Fruit fly (Drosophila melanogaster): ENCODE measurements around the gene CG1273.
A peak's percentile ranks its signal among the peaks of the same experiment; 100 is the strongest.

Gene CG1273

DNA sequence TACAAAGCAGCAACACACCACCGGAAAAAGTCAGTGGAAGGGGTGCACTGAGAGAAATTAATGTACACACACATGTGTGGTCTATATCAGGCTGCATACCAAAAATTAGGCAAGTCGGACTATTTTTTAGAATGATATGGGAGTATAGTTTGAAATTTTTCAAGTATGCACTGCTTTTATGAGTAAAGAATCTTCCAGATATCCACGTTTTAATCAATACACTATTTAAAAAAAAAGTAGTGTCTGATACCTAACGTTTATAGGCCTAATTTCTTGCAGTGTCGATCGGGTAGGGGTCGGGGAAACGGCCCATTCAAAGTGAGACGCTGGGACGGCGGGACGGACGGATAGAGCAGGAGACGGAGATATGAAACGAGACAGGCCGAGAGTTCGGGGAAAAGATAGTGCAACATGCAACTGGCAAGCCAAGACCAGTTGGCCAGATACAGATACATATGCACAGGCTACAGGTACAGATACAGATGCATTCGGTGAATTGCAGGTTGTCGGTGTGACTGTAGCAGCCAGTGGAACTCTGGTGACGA, 33.1 kb upstream of the CG1273 start:
- peak; percentile 92 for TF ChIP-seq CG17806 (tag; optimal IDR thresholded peaks at IDR 0.05)
- peak; percentile 91 for TF ChIP-seq CG34367 (tag; optimal IDR thresholded peaks at IDR 0.05)
- peak; percentile 88 for TF ChIP-seq CG4496 (GFP tag; IDR thresholded peaks at IDR 0.05)
- peak; percentile 89 for TF ChIP-seq Pif1B (GFP tag; optimal IDR thresholded peaks at IDR 0.05)
- TF ChIP-seq rn (GFP tag; IDR thresholded peaks at IDR 0.05), result peak; percentile 42; the same call in 1 of the 2 replicates
- peak; percentile 88 for TF ChIP-seq D1 (tag; optimal IDR thresholded peaks at IDR 0.05)
- peak; percentile 82 for TF ChIP-seq CG12605 (GFP tag; IDR thresholded peaks at IDR 0.05)
- TF ChIP-seq CG15710 (tag; optimal IDR thresholded peaks at IDR 0.05), result peak; percentile 94
- TF ChIP-seq CG9948 (tag; optimal IDR thresholded peaks at IDR 0.05), result peak; percentile 94
- peak; percentile 85 for TF ChIP-seq gl (tag; optimal IDR thresholded peaks at IDR 0.05)
- TF ChIP-seq CG13204 (GFP tag; optimal IDR thresholded peaks at IDR 0.05), result peak; percentile 74
- TF ChIP-seq fd96Ca (GFP tag; IDR thresholded peaks at IDR 0.05), result peak; percentile 89
- TF ChIP-seq Pif1A (GFP tag; optimal IDR thresholded peaks at IDR 0.05), result peak; percentile 95
- TF ChIP-seq CG8301 (tag; optimal IDR thresholded peaks at IDR 0.05), result peak; percentile 95
- TF ChIP-seq CG8159 (tag; optimal IDR thresholded peaks at IDR 0.05), result peak; percentile 96
- peak; percentile 19 for TF ChIP-seq EcR (GFP tag; optimal IDR thresholded peaks at IDR 0.05)
- TF ChIP-seq CG14655 (GFP tag; optimal IDR thresholded peaks at IDR 0.05), result peak; percentile 95
- peak; percentile 92 for TF ChIP-seq CG32121 (GFP tag; IDR thresholded peaks at IDR 0.05)
- peak; percentile 70 for TF ChIP-seq CG10348 (GFP tag; IDR thresholded peaks at IDR 0.05)
- TF ChIP-seq Snoo (tag; optimal IDR thresholded peaks at IDR 0.05), result peak; percentile 41
- peak; percentile 79 for TF ChIP-seq Ets98B (GFP tag; IDR thresholded peaks at IDR 0.05)

DNA sequence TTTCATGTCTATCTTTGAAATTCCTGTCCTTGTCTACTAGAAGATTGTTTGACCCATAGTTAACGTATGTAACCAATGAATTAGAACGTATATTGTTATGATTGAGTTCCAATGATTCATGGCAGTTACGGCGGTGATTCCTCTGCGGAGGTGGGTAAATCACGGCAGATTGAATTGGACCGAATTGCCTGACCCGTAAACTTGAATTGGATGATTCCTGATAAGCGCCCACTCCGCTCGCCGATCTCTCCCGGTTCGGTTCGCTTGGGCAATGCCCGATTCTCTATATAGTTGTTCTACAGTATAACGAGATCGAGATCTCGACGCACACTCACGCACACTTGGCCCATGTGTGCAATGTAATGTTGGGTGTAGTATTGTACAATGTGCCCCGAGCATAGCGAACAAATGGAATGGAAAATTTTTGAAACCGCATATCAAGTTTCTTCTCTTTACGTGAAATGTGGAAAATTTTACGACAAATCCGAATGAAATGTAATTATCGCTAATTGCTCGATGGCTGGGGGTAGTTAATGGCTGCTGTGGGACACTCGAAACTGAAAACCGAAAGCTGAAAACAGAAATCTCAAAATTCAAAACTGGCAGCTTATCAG, 32.0 kb upstream of the CG1273 start:
- no peak for TF ChIP-seq CG17806 (tag; optimal IDR thresholded peaks at IDR 0.05)
- no peak for TF ChIP-seq CG10348 (GFP tag; IDR thresholded peaks at IDR 0.05)
- TF ChIP-seq CG4496 (GFP tag; IDR thresholded peaks at IDR 0.05), result no peak
- TF ChIP-seq EcR (GFP tag; optimal IDR thresholded peaks at IDR 0.05), result peak; percentile 29

DNA sequence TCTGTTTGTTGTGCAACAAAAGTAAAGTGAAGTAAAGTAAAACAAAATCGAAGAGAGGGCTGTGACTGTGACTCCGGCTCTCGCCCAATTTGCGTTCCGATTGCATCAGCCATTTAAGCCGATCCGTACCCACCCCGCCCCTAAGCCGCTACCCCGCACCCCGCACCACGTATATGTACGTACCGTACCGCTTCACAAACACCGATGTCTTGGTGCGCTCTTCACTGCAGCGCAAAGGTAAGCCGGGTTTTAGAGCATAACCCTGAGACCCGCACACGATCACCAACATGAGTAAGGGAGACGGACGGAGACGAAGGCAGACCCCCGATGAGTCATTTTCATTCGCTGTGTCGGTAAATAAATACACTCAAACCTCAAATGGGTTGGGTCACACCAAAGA, 31.3 kb upstream of the CG1273 start:
- no peak for TF ChIP-seq D1 (tag; optimal IDR thresholded peaks at IDR 0.05)

DNA sequence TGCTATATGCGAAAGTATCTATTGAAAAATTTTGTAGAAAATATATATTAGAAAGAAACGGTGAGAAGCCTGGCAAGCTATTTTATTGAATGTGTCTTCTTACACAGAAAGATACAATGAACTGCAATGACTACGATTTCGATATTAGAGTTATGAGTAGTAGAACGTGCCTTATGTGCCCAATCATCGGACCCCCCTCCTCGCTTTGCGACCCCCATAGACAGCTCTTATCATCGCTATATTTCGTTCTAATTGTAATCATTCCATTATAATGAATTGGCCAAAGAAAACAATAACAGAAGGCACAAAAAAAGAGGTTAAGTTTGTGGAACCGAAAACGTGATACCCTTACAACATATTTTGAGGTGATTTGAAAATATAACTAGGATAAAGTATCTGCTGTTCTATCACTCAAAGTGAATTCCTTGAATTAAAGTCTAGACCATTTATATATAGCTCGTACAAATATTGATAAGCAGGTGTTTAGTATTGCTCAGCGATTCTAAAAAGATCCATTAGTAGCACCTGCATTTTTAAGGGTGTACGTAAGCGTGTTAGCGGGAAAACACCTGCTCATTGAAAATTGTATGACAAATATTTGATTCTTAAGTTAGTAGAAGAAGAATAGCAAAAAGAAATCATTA, 30.7 kb upstream of the CG1273 start:
- TF ChIP-seq CG14655 (GFP tag; optimal IDR thresholded peaks at IDR 0.05) (peak; percentile 5), CG10348 (GFP tag; IDR thresholded peaks at IDR 0.05) (no peak)

DNA sequence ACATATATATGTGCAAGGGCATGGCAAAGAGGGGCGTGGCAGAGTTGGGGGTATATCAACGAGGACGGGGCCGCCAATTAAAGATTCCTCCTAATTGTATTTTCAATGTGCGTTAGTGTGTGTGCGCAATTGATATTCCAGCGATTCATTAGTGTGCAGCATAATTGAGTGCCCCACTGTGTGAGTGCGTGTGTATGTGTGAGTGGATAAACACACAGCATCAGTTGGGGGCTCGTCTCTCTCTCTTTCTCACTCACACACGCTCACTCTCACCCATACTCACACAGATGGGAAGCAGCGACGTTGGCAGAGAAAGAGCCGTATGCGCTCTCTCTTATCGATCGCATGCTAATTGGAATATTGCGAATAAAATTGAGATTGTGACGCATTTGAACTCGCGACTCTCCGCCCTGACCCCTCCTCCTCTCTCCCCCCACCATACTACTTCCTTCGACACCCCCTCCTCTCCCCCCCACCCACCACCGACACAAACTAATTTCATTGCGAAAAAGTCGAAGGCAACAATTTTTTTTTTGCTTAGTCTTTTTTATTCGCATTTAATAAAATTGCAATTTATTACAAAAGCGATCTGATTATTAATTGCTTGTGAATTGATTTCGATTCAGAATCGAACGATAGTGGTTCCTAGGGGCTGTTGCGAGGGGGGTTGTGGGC, 29.8 kb upstream of the CG1273 start:
- TF ChIP-seq D1 (tag; optimal IDR thresholded peaks at IDR 0.05) (no peak), CG10348 (GFP tag; IDR thresholded peaks at IDR 0.05) (no peak), CG4496 (GFP tag; IDR thresholded peaks at IDR 0.05) (no peak), Ets98B (GFP tag; IDR thresholded peaks at IDR 0.05) (no peak), rn (GFP tag; IDR thresholded peaks at IDR 0.05) (no peak), CG32121 (GFP tag; IDR thresholded peaks at IDR 0.05) (no peak), CG14655 (GFP tag; optimal IDR thresholded peaks at IDR 0.05) (no peak), CG9948 (tag; optimal IDR thresholded peaks at IDR 0.05) (no peak), Pif1B (GFP tag; optimal IDR thresholded peaks at IDR 0.05) (no peak)

DNA sequence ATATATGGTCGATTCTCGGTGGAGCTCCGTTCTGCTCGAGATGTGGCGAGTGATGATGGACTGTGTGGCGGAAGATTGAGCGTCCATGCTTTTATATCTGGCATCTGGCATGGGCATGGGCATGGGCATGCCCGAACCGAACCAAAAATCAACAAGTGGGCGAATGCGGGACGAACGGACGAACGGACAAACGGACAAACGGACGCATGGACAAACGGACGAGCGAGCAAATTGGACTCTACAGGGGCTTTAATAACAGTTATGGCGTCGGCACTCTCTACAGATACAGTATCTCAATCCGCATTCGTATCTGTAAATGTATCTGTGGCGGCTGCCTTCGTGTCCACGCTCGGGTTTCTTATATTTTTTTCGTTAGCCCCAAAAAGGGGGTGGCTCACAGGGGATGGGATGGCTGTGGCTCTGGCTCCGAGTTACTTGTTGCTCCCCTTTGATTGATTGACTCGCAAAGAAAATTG, 27.4 kb upstream of the CG1273 start, which contains the start of gene ImpL2:
Gene ImpL2 (minus strand): TSS at position 51 of the 476 bp plus-strand sequence.
- TF ChIP-seq CG13204 (GFP tag; optimal IDR thresholded peaks at IDR 0.05), result no peak

DNA sequence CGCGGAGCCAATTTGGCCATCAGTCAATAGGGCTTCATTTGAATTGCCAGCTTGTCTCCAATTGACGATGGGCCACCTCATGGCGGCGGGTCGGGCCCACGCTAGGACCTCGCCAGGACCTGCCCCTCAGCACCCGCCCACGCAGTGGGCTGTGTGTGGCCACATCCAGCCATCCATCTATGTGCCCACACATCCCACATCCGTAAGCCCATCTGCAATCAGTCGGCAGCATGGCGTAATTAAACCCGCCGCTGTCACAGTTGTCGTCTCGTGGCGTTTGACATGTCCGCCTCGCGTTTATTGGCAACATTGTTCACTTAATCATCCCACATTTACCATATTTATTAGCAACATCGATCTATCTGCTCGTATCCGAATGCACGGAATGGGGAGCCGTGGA, 25.3 kb upstream of the CG1273 start:
- no peak for TF ChIP-seq CG17806 (tag; optimal IDR thresholded peaks at IDR 0.05)
- TF ChIP-seq rn (GFP tag; IDR thresholded peaks at IDR 0.05), result no peak
- no peak for TF ChIP-seq CG10348 (GFP tag; IDR thresholded peaks at IDR 0.05)
- TF ChIP-seq fd96Ca (GFP tag; IDR thresholded peaks at IDR 0.05), result no peak
- no peak for TF ChIP-seq EcR (GFP tag; optimal IDR thresholded peaks at IDR 0.05)
- TF ChIP-seq CG12605 (GFP tag; IDR thresholded peaks at IDR 0.05), result no peak
- TF ChIP-seq CG8301 (tag; optimal IDR thresholded peaks at IDR 0.05), result no peak
- TF ChIP-seq Pif1A (GFP tag; optimal IDR thresholded peaks at IDR 0.05), result no peak
- no peak for TF ChIP-seq CG13204 (GFP tag; optimal IDR thresholded peaks at IDR 0.05)
- TF ChIP-seq CG15710 (tag; optimal IDR thresholded peaks at IDR 0.05), result no peak
- no peak for TF ChIP-seq Ets98B (GFP tag; IDR thresholded peaks at IDR 0.05)
- TF ChIP-seq CG14655 (GFP tag; optimal IDR thresholded peaks at IDR 0.05), result no peak
- TF ChIP-seq Pif1B (GFP tag; optimal IDR thresholded peaks at IDR 0.05), result no peak
- TF ChIP-seq CG8159 (tag; optimal IDR thresholded peaks at IDR 0.05), result no peak
